Worm (Caenorhabditis elegans) whole organism, young adult: ENCODE measurements around the gene sdz-18.
"Not testable (repeated sequence)": the region's sequence is repeated elsewhere in the genome, so short reads cannot be mapped to it uniquely, and the experiment has no call there.

ENCODE experiments used
- F39B2.1 ChIP-seq: fragments of 200-800 bp; sonication (Bioruptor generic); IDR thresholded peaks from 2 replicates; pipeline ENCODE4 v1.3.6; 2022; ENCODE audit warnings: missing genetic modification reagents, missing genetic modification characterization, missing compliant biosample characterization
- Y67H2A.10 ChIP-seq: fragments of 200-800 bp; sonication (Bioruptor generic); conservative IDR thresholded peaks from 2 replicates; pipeline ENCODE4 v1.3.6; 2022; ENCODE audit warnings: missing genetic modification reagents, missing genetic modification characterization, missing compliant biosample characterization
- ama-1 ChIP-seq, 3 experiments: fragments of 150-350 bp in 1 of 3; sonication (generic microtip) in 2 of 3; optimal IDR thresholded peaks; 2 replicates each; lab custom pipeline; 2014 to 2018; ENCODE audit warnings: missing biosample characterization in 2 of 3, missing genetic modification characterization in 2 of 3, missing genetic modification reagents in 2 of 3
- ceh-27 ChIP-seq: fragments of 200-800 bp; sonication (Bioruptor generic); optimal IDR thresholded peaks from 2 replicates; lab custom pipeline; 2018; ENCODE audit warnings: mild to moderate bottlenecking, missing genetic modification characterization, moderate library complexity, missing compliant biosample characterization
- hmg-20 ChIP-seq: fragments of 200-800 bp; sonication (Bioruptor generic); IDR thresholded peaks from 2 replicates; pipeline ENCODE4 v1.3.6; 2022; ENCODE audit warnings: missing genetic modification reagents, missing genetic modification characterization, missing compliant biosample characterization
- lin-40 ChIP-seq: sonication (generic microtip); optimal IDR thresholded peaks from 2 replicates; lab custom pipeline; 2016; ENCODE audit warnings: missing genetic modification characterization, mild to moderate bottlenecking, missing compliant biosample characterization, missing genotype, missing genetic modification reagents
- madf-3 ChIP-seq: fragments of 200-800 bp; sonication (Bioruptor generic); IDR thresholded peaks from 2 replicates; pipeline ENCODE4 v1.3.6; 2022; ENCODE audit warnings: missing genetic modification reagents, missing genetic modification characterization, missing compliant biosample characterization
- nhr-179 ChIP-seq: sonication (generic microtip); optimal IDR thresholded peaks from 2 replicates; lab custom pipeline; 2016; ENCODE audit warnings: mild to moderate bottlenecking, missing genetic modification characterization, missing compliant biosample characterization
- nhr-80 ChIP-seq: sonication (generic microtip); optimal IDR thresholded peaks from 2 replicates; lab custom pipeline; 2016; ENCODE audit warnings: missing genetic modification characterization, missing compliant biosample characterization
- rpc-1 ChIP-seq, 2 experiments: fragments of 150-350 bp in 1 of 2; sonication (generic microtip) in 1 of 2; optimal IDR thresholded peaks; 2 replicates each; lab custom pipeline; 2014 to 2018; ENCODE audit warnings: missing biosample characterization in 1 of 2, missing genetic modification characterization in 1 of 2, missing genetic modification reagents in 1 of 2, missing genotype in 1 of 2
- ztf-18 ChIP-seq: sonication (generic microtip); optimal IDR thresholded peaks from 2 replicates; lab custom pipeline; 2016; ENCODE audit warnings: missing genotype, mild to moderate bottlenecking, missing genetic modification characterization, missing compliant biosample characterization
- ztf-28 ChIP-seq: fragments of 200-800 bp; sonication (Bioruptor generic); IDR thresholded peaks from 2 replicates; pipeline ENCODE4 v1.3.6; 2022; ENCODE audit warnings: missing genetic modification reagents, missing genetic modification characterization, missing compliant biosample characterization
- ztf-6 ChIP-seq: fragments of 200-800 bp; sonication (Bioruptor generic); IDR thresholded peaks from 2 replicates; pipeline ENCODE4 v1.3.6; 2022; ENCODE audit warnings: missing genetic modification reagents, missing genetic modification characterization, missing compliant biosample characterization

ce11 chrII:1661300-1661838 lies 44.9 kb downstream of the sdz-18 start:
- not testable (repeated sequence) for TF ChIP-seq Y67H2A.10 (GFP tag; lab: Robert Waterston, UW); F39B2.1 (GFP tag; lab: Robert Waterston, UW); lin-40 (tag; lab: Kevin White, UChicago); rpc-1 (optimal IDR thresholded peaks at IDR 0.05; lab: Kevin White, UChicago); rpc-1 (tag; optimal IDR thresholded peaks at IDR 0.05; lab: Kevin White, UChicago); nhr-80 (tag; lab: Kevin White, UChicago); hmg-20 (GFP tag; lab: Robert Waterston, UW); ceh-27 (GFP tag; lab: Kevin White, UChicago); nhr-179 (tag; lab: Kevin White, UChicago); ztf-28; ztf-6 (GFP tag; lab: Robert Waterston, UW); ama-1 (optimal IDR thresholded peaks at IDR 0.05; lab: Kevin White, UChicago); ama-1 (GFP tag; optimal IDR thresholded peaks at IDR 0.05; lab: Kevin White, UChicago); ztf-18 (tag; lab: Kevin White, UChicago); madf-3
